Fruit fly (Drosophila melanogaster): Measurements from ENCODE around the gene zuc.

Gene zuc

dm6 chr2L:12025505-12025904, 35.8 kb upstream of the zuc start (continued):
- TF ChIP-seq CG16779 (tag; optimal IDR thresholded peaks at IDR 0.05) (no peak), esn (GFP tag; optimal IDR thresholded peaks at IDR 0.05) (peak; percentile 51), Hr4 (GFP tag; optimal IDR thresholded peaks at IDR 0.05) (no peak), CG3919 (GFP tag; optimal IDR thresholded peaks at IDR 0.05) (peak; percentile 42), CG31627 (GFP tag; optimal IDR thresholded peaks at IDR 0.05) (peak; percentile 31), Sox14 (GFP tag; optimal IDR thresholded peaks at IDR 0.05) (peak; percentile 61), CG34406 (GFP tag; optimal IDR thresholded peaks at IDR 0.05) (no peak), vri (GFP tag; optimal IDR thresholded peaks at IDR 0.05) (no peak), Lpt (GFP tag; optimal IDR thresholded peaks at IDR 0.05) (peak; percentile 31), eg (GFP tag; IDR thresholded peaks at IDR 0.05) (peak; percentile 70; the same call in 2 of the 3 replicates), CG3032 (tag; optimal IDR thresholded peaks at IDR 0.05) (peak; percentile 38), CG8119 (GFP tag; IDR thresholded peaks at IDR 0.05) (no peak), spab (GFP tag; optimal IDR thresholded peaks at IDR 0.05) (peak; percentile 27), CG8632 (GFP tag; optimal IDR thresholded peaks at IDR 0.05) (no peak), CG7368 (GFP tag; optimal IDR thresholded peaks at IDR 0.05) (no peak), CG9139 (GFP tag; optimal IDR thresholded peaks at IDR 0.05) (no peak), Eip75B (GFP tag; optimal IDR thresholded peaks at IDR 0.05) (peak; percentile 4)

DNA sequence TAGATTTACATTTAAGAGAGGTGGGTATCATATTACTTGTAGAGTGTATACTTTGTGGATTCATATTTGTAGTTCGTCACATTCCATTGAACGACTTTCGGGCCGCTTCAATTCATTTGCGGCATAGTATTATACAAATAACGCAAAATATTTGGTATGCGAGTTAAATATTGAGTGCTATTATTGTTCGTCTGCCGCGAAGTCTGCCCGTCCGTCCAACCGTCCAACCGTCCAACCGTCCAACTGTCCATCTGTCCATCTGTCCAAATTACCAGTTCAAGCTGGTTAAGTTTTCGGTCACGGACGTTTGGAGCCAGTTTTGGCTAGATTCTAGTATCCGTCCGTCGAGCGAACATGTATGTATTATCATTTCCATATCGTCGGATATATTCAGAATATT, 34.4 kb upstream of the zuc start:
- TF ChIP-seq Met (GFP tag; optimal IDR thresholded peaks at IDR 0.05), result no peak
- TF ChIP-seq CG7368 (GFP tag; optimal IDR thresholded peaks at IDR 0.05), result no peak
- no peak for TF ChIP-seq esn (GFP tag; optimal IDR thresholded peaks at IDR 0.05)

DNA sequence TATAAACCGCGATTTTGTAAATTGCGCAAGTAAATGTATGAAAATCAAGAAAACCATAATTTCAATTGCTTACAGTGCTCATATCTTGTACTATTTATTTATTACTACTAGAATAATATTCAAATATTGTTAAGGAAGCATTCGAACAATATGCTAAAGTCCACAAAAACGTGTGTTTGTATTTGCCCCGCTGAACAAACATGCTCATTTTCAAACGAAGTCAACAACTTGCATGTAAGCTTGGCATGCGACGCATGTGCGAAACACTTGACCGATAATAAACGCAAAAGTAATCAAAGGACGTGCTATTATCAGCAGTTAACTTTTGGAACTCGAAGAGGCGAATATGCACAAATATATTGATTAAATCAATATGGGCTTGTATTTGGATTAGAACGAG, 31.5 kb upstream of the zuc start:
- TF ChIP-seq fkh (GFP tag; optimal IDR thresholded peaks at IDR 0.05) (peak; percentile 68), Eip78C (GFP tag) (peak; percentile 17), vri (GFP tag; optimal IDR thresholded peaks at IDR 0.05) (peak; percentile 38), esn (GFP tag; optimal IDR thresholded peaks at IDR 0.05) (peak; percentile 5), CG32006 (GFP tag; optimal IDR thresholded peaks at IDR 0.05) (no peak), CG6163 (GFP tag; IDR thresholded peaks at IDR 0.05) (no peak)

- TF ChIP-seq cyc (GFP tag; optimal IDR thresholded peaks at IDR 0.05), result no peak
- no peak for TF ChIP-seq Sox102F (GFP tag; optimal IDR thresholded peaks at IDR 0.05)
- no peak for TF ChIP-seq CG9139 (GFP tag; optimal IDR thresholded peaks at IDR 0.05)
- TF ChIP-seq fd59A (GFP tag; optimal IDR thresholded peaks at IDR 0.05), result no peak
- no peak for TF ChIP-seq CG8319 (GFP tag; optimal IDR thresholded peaks at IDR 0.05)
- no peak for TF ChIP-seq Hr4 (GFP tag; optimal IDR thresholded peaks at IDR 0.05)
- TF ChIP-seq CG7368 (GFP tag; optimal IDR thresholded peaks at IDR 0.05), result no peak
- TF ChIP-seq CG10631 (GFP tag; optimal IDR thresholded peaks at IDR 0.05), result no peak
- TF ChIP-seq CG11762 (GFP tag; optimal IDR thresholded peaks at IDR 0.05; ENCODE audit: insufficient read depth), result no peak
- TF ChIP-seq fkh (GFP tag; optimal IDR thresholded peaks at IDR 0.05), result no peak
- TF ChIP-seq Gug (GFP tag; IDR thresholded peaks at IDR 0.05), result no peak
- TF ChIP-seq CG6854 (GFP tag; optimal IDR thresholded peaks at IDR 0.05), result no peak
- no peak for TF ChIP-seq CG3919 (GFP tag; optimal IDR thresholded peaks at IDR 0.05)
- TF ChIP-seq CG4318 (GFP tag; optimal IDR thresholded peaks at IDR 0.05), result no peak
- no peak for TF ChIP-seq CG6792 (GFP tag; optimal IDR thresholded peaks at IDR 0.05)
- no peak for TF ChIP-seq CG10669 (GFP tag; optimal IDR thresholded peaks at IDR 0.05)
- no peak for TF ChIP-seq pdm3 (GFP tag; optimal IDR thresholded peaks at IDR 0.05)
- TF ChIP-seq CG1621 (tag; optimal IDR thresholded peaks at IDR 0.05), result no peak
- TF ChIP-seq Hr38 (GFP tag; optimal IDR thresholded peaks at IDR 0.05), result no peak
These were observed 31.1 kb upstream of the zuc start, which contains the start of gene Wdr81 for dm6 chr2L:12020735-12021134. TSS of gene Wdr81 (minus strand) at chr2L:12020960.

Data from whole organism, prepupa.